Worm (Caenorhabditis elegans) whole organism, L1 larva: ENCODE data around the gene rbm-28.

ENCODE experiments used
- C04F5.9 ChIP-seq: sonication (generic microtip); optimal IDR thresholded peaks from 2 replicates; lab custom pipeline; 2016; ENCODE audit warnings: missing genetic modification characterization, missing compliant biosample characterization
- C34B4.2 ChIP-seq: sonication (generic microtip); optimal IDR thresholded peaks from 2 replicates; lab custom pipeline; 2017; ENCODE audit warnings: mild to moderate bottlenecking, missing genetic modification characterization, missing compliant biosample characterization
- F16B12.6 ChIP-seq: fragments of 150-350 bp; optimal IDR thresholded peaks from 2 replicates; lab custom pipeline; 2014; ENCODE audit warnings: missing biosample characterization, missing genetic modification characterization
- Y116A8C.19 ChIP-seq: sonication (generic microtip); optimal IDR thresholded peaks from 2 replicates; lab custom pipeline; 2016; ENCODE audit warnings: missing compliant biosample characterization, missing genetic modification characterization, borderline replicate concordance
- aly-2 ChIP-seq: fragments of 150-350 bp; optimal IDR thresholded peaks from 2 replicates; lab custom pipeline; 2014; ENCODE audit warnings: missing biosample characterization, missing genetic modification characterization
- ama-1 ChIP-seq: fragments of 150-350 bp; optimal IDR thresholded peaks from 2 replicates; lab custom pipeline; 2014
- blmp-1 ChIP-seq: fragments of 150-350 bp; optimal IDR thresholded peaks from 2 replicates; lab custom pipeline; 2014; ENCODE audit warnings: missing biosample characterization, missing genetic modification characterization
- ces-1 ChIP-seq: fragments of 150-350 bp; optimal IDR thresholded peaks from 2 replicates; lab custom pipeline; 2014; ENCODE audit warnings: missing biosample characterization, missing genetic modification reagents, missing genetic modification characterization
- dpl-1 ChIP-seq, 3 experiments: fragments of 150-350 bp in 2 of 3; sonication (generic microtip) in 1 of 3; optimal IDR thresholded peaks; 2 replicates each; lab custom pipeline; 2014 to 2017; ENCODE audit warnings: missing biosample characterization in 3 of 3, missing genetic modification characterization in 3 of 3, missing genetic modification reagents in 3 of 3
- dsc-1 ChIP-seq: sonication (generic microtip); optimal IDR thresholded peaks from 2 replicates; lab custom pipeline; 2016; ENCODE audit warnings: mild to moderate bottlenecking, missing genetic modification characterization, missing compliant biosample characterization
- egl-27 ChIP-seq, 2 experiments: fragments of 150-350 bp in 1 of 2; sonication (generic microtip); optimal IDR thresholded peaks; 3 replicates each; lab custom pipeline; 2017 to 2018; ENCODE audit warnings: missing biosample characterization in 2 of 2, missing genetic modification characterization in 2 of 2, missing genetic modification reagents in 2 of 2
- elt-3 ChIP-seq, 6 experiments: fragments of 150-350 bp in 1 of 6; sonication (generic microtip); optimal IDR thresholded peaks; 2 replicates each; lab custom pipeline; 2017 to 2018; ENCODE audit warnings: missing biosample characterization in 6 of 6, missing genetic modification characterization in 6 of 6, inconsistent platforms in 1 of 6
- ets-5 ChIP-seq: fragments of 200-800 bp; sonication (Bioruptor generic); IDR thresholded peaks from 2 replicates; pipeline ENCODE4 v1.3.6; 2022; ENCODE audit warnings: missing genetic modification characterization, missing compliant biosample characterization
- fkh-4 ChIP-seq: sonication (generic microtip); optimal IDR thresholded peaks from 2 replicates; lab custom pipeline; 2016; ENCODE audit warnings: missing compliant biosample characterization, missing genetic modification characterization, borderline replicate concordance
- grh-1 ChIP-seq: fragments of 200-800 bp; sonication (Bioruptor generic); IDR thresholded peaks from 2 replicates; pipeline ENCODE4 v1.3.6; 2022; ENCODE audit warnings: missing genetic modification reagents, missing genetic modification characterization, missing compliant biosample characterization
- hlh-4 ChIP-seq: sonication (generic microtip); optimal IDR thresholded peaks from 2 replicates; lab custom pipeline; 2016; ENCODE audit warnings: mild to moderate bottlenecking, missing genetic modification characterization, missing compliant biosample characterization
- hpl-2 ChIP-seq: fragments of 150-350 bp; optimal IDR thresholded peaks from 2 replicates; lab custom pipeline; 2014; ENCODE audit warnings: missing biosample characterization, missing genetic modification reagents, missing genetic modification characterization
- jun-1 ChIP-seq: fragments of 150-350 bp; optimal IDR thresholded peaks from 2 replicates; lab custom pipeline; 2014; ENCODE audit warnings: missing biosample characterization, missing genetic modification reagents, missing genetic modification characterization
- lin-14 ChIP-seq: fragments of 200-800 bp; sonication (Bioruptor generic); optimal IDR thresholded peaks from 2 replicates; lab custom pipeline; 2018; ENCODE audit warnings: mild to moderate bottlenecking, missing genetic modification characterization, moderate library complexity, missing compliant biosample characterization
- lin-35 ChIP-seq, 2 experiments: fragments of 150-350 bp; optimal IDR thresholded peaks; 2 replicates each; lab custom pipeline; 2014; ENCODE audit warnings: missing biosample characterization in 2 of 2, missing genetic modification characterization in 2 of 2, missing genetic modification reagents in 2 of 2
- lin-39 ChIP-seq: fragments of 150-350 bp; optimal IDR thresholded peaks from 2 replicates; lab custom pipeline; 2014; ENCODE audit warnings: missing biosample characterization, missing genetic modification reagents, missing genetic modification characterization
- lir-3 ChIP-seq: sonication (generic microtip); optimal IDR thresholded peaks from 2 replicates; lab custom pipeline; 2016; ENCODE audit warnings: mild to moderate bottlenecking, missing genetic modification characterization, moderate library complexity, missing compliant biosample characterization; ENCODE audit not compliant: poor library complexity
- lsy-2 ChIP-seq, 2 experiments: fragments of 150-350 bp; optimal IDR thresholded peaks; 2 replicates each; lab custom pipeline; 2014; ENCODE audit warnings: missing biosample characterization in 2 of 2, missing genetic modification characterization in 2 of 2
- mdl-1 ChIP-seq, 2 experiments: fragments of 150-350 bp; optimal IDR thresholded peaks; 2 replicates each; lab custom pipeline; 2014 to 2017; ENCODE audit warnings: missing biosample characterization in 2 of 2, missing genetic modification characterization in 2 of 2, inconsistent platforms in 1 of 2
- nhr-20 ChIP-seq: sonication (generic microtip); optimal IDR thresholded peaks from 2 replicates; lab custom pipeline; 2016; ENCODE audit warnings: mild to moderate bottlenecking, missing genetic modification characterization, missing compliant biosample characterization
- nhr-47 ChIP-seq: sonication (generic microtip); optimal IDR thresholded peaks from 2 replicates; lab custom pipeline; 2016; ENCODE audit warnings: mild to moderate bottlenecking, missing genetic modification characterization, moderate library complexity, missing compliant biosample characterization
- nhr-71 ChIP-seq: sonication (generic microtip); optimal IDR thresholded peaks from 2 replicates; lab custom pipeline; 2016; ENCODE audit warnings: mild to moderate bottlenecking, missing genetic modification characterization, moderate library complexity, missing compliant biosample characterization
- nhr-77 ChIP-seq: fragments of 150-350 bp; optimal IDR thresholded peaks from 2 replicates; lab custom pipeline; 2014; ENCODE audit warnings: missing biosample characterization, missing genetic modification characterization
- nhr-84 ChIP-seq: sonication (generic microtip); optimal IDR thresholded peaks from 2 replicates; lab custom pipeline; 2017; ENCODE audit warnings: missing biosample characterization, missing genetic modification characterization
- nhr-85 ChIP-seq: sonication (generic microtip); peaks from one replicate; lab custom pipeline; 2016; ENCODE audit warnings: missing genetic modification characterization, inconsistent platforms, missing compliant biosample characterization
- nhr-90 ChIP-seq: sonication (generic microtip); optimal IDR thresholded peaks from 2 replicates; lab custom pipeline; 2016; ENCODE audit warnings: mild to moderate bottlenecking, missing genetic modification characterization, missing compliant biosample characterization; ENCODE audit not compliant: poor library complexity
- pag-3 ChIP-seq: sonication (generic microtip); optimal IDR thresholded peaks from 2 replicates; lab custom pipeline; 2017; ENCODE audit warnings: missing genetic modification characterization, mild to moderate bottlenecking, missing compliant biosample characterization, antibody characterized with exemption, borderline replicate concordance; ENCODE audit not compliant: insufficient read depth
- pax-3 ChIP-seq: fragments of 200-800 bp; sonication (Bioruptor generic); optimal IDR thresholded peaks from 2 replicates; lab custom pipeline; 2018; ENCODE audit warnings: mild to moderate bottlenecking, missing genetic modification characterization, moderate library complexity, missing compliant biosample characterization
- rnt-1 ChIP-seq: sonication (generic microtip); optimal IDR thresholded peaks from 2 replicates; lab custom pipeline; 2016; ENCODE audit warnings: mild to moderate bottlenecking, missing genetic modification characterization, moderate library complexity, missing compliant biosample characterization
- skn-1 ChIP-seq: fragments of 150-350 bp; optimal IDR thresholded peaks from 2 replicates; lab custom pipeline; 2014; ENCODE audit warnings: missing biosample characterization, missing genetic modification characterization
- snpc-4 ChIP-seq: fragments of 150-350 bp; optimal IDR thresholded peaks from 2 replicates; lab custom pipeline; 2014; ENCODE audit warnings: missing biosample characterization, missing genetic modification characterization
- snu-23 ChIP-seq: sonication (generic microtip); optimal IDR thresholded peaks from 2 replicates; lab custom pipeline; 2016; ENCODE audit warnings: missing genetic modification characterization, missing compliant biosample characterization
- sup-37 ChIP-seq: fragments of 200-800 bp; sonication (Bioruptor generic); optimal IDR thresholded peaks from 2 replicates; lab custom pipeline; 2018; ENCODE audit warnings: mild to moderate bottlenecking, missing genetic modification characterization, missing compliant biosample characterization
- tbx-2 ChIP-seq: sonication (generic microtip); optimal IDR thresholded peaks from 2 replicates; lab custom pipeline; 2016; ENCODE audit warnings: missing genetic modification characterization, missing compliant biosample characterization
- unc-130 ChIP-seq: fragments of 150-350 bp; optimal IDR thresholded peaks from 2 replicates; lab custom pipeline; 2017; ENCODE audit warnings: missing biosample characterization, missing genetic modification characterization, inconsistent platforms
- unc-62 ChIP-seq: fragments of 150-350 bp; optimal IDR thresholded peaks from 2 replicates; lab custom pipeline; 2014; ENCODE audit warnings: missing biosample characterization, missing genetic modification reagents, missing genetic modification characterization
- unc-98 ChIP-seq: fragments of 200-800 bp; sonication (Bioruptor generic); IDR thresholded peaks from 2 replicates; pipeline ENCODE4 v1.3.6; 2022; ENCODE audit warnings: missing genetic modification characterization, missing compliant biosample characterization
- vab-15 ChIP-seq: sonication (generic microtip); optimal IDR thresholded peaks from 2 replicates; lab custom pipeline; 2017; ENCODE audit warnings: missing genotype, mild to moderate bottlenecking, missing genetic modification characterization, missing compliant biosample characterization
- xbp-1 ChIP-seq: sonication (generic microtip); optimal IDR thresholded peaks from 2 replicates; lab custom pipeline; 2016; ENCODE audit warnings: missing genetic modification characterization, missing compliant biosample characterization
- zag-1 ChIP-seq: fragments of 150-350 bp; optimal IDR thresholded peaks from 2 replicates; lab custom pipeline; 2014; ENCODE audit warnings: missing biosample characterization, missing genetic modification characterization
- zip-4 ChIP-seq: fragments of 200-800 bp; sonication (Bioruptor generic); optimal IDR thresholded peaks from 2 replicates; lab custom pipeline; 2018; ENCODE audit warnings: mild to moderate bottlenecking, missing genetic modification characterization, moderate library complexity, missing compliant biosample characterization
- ztf-4 ChIP-seq: fragments of 150-350 bp; optimal IDR thresholded peaks from 2 replicates; lab custom pipeline; 2014; ENCODE audit warnings: missing biosample characterization, missing genetic modification characterization

The rbm-28 gene

ce11 chrII:14838596-14839215, 18.4 kb upstream of the rbm-28 start:
- TF ChIP-seq unc-98 (GFP tag; lab: Robert Waterston, UW) (no peak), lin-14 (GFP tag; lab: Kevin White, UChicago) (peak; percentile 57), snu-23 (GFP tag; lab: Kevin White, UChicago) (peak; percentile 13), zip-4 (no peak), nhr-47 (tag; lab: Kevin White, UChicago) (no peak), hpl-2 (GFP tag; lab: Kevin White, UChicago) (no peak), ces-1 (GFP tag; lab: Kevin White, UChicago) (no peak), nhr-20 (tag; lab: Kevin White, UChicago) (peak; percentile 60), skn-1 (tag; lab: Kevin White, UChicago) (no peak), rnt-1 (tag; lab: Kevin White, UChicago) (no peak), nhr-84 (tag; lab: Kevin White, UChicago) (no peak), pag-3 (tag; lab: Kevin White, UChicago) (no peak), mdl-1 (tag; optimal IDR thresholded peaks at IDR 0.05; lab: Kevin White, UChicago) (peak in 1 of 2 experiments; percentile 5), xbp-1 (no peak), unc-62 (GFP tag; lab: Kevin White, UChicago) (no peak), F16B12.6 (tag; lab: Kevin White, UChicago) (no peak), unc-130 (tag; lab: Kevin White, UChicago) (no peak), hlh-4 (tag; lab: Kevin White, UChicago) (no peak), fkh-4 (tag; lab: Kevin White, UChicago) (no peak), grh-1 (no peak), zag-1 (no peak), jun-1 (tag; lab: Kevin White, UChicago) (no peak), ztf-4 (tag; lab: Kevin White, UChicago) (no peak), dpl-1 (GFP tag; optimal IDR thresholded peaks at IDR 0.05; lab: Kevin White, UChicago) (no peak), pax-3 (tag; lab: Kevin White, UChicago) (no peak), egl-27 (tag; optimal IDR thresholded peaks at IDR 0.05; lab: Kevin White, UChicago) (no peak), lsy-2 (tag; optimal IDR thresholded peaks at IDR 0.05; lab: Kevin White, UChicago) (no peak), lin-35 (GFP tag; optimal IDR thresholded peaks at IDR 0.05; lab: Kevin White, UChicago) (peak in 1 of 2 experiments; percentile 31), C34B4.2 (no peak), elt-3 (tag; optimal IDR thresholded peaks at IDR 0.05; lab: Kevin White, UChicago) (peak in 2 of 6 experiments; percentile 6 to 34), C04F5.9 (tag; lab: Kevin White, UChicago) (no peak), sup-37 (GFP tag; lab: Kevin White, UChicago) (no peak), dsc-1 (tag; lab: Kevin White, UChicago) (no peak), lir-3 (tag; lab: Kevin White, UChicago) (no peak), nhr-71 (peak; percentile 38), tbx-2 (peak; percentile 24), Y116A8C.19 (tag; lab: Kevin White, UChicago) (no peak), vab-15 (tag; lab: Kevin White, UChicago) (no peak), nhr-77 (no peak), nhr-85 (tag; lab: Kevin White, UChicago) (peak; percentile 77), aly-2 (tag; lab: Kevin White, UChicago) (no peak), lin-39 (tag; lab: Kevin White, UChicago) (no peak), ets-5 (no peak), nhr-90 (tag; lab: Kevin White, UChicago) (peak; percentile 44), ama-1 (lab: Kevin White, UChicago) (no peak), snpc-4 (peak; percentile 9), blmp-1 (tag; lab: Kevin White, UChicago) (peak; percentile 67)
